Worm (Caenorhabditis elegans) whole organism, late embryonic: ENCODE data around the gene T26H5.14.

ENCODE experiments used
- F13H6.1 ChIP-seq: sonication (generic microtip); optimal IDR thresholded peaks from 2 replicates; lab custom pipeline; 2016; ENCODE audit warnings: missing genetic modification characterization, missing compliant biosample characterization
- K09A11.1 ChIP-seq: sonication (generic microtip); optimal IDR thresholded peaks from 2 replicates; lab custom pipeline; 2017; ENCODE audit warnings: antibody characterized with exemption, mild to moderate bottlenecking, missing genetic modification characterization, missing compliant biosample characterization; ENCODE audit not compliant: insufficient read depth
- T23F11.4 ChIP-seq: fragments of 200-800 bp; sonication (Bioruptor generic); optimal IDR thresholded peaks from 2 replicates; lab custom pipeline; 2018; ENCODE audit warnings: mild to moderate bottlenecking, missing genetic modification characterization, missing compliant biosample characterization
- ama-1 ChIP-seq: fragments of 150-350 bp; optimal IDR thresholded peaks from 2 replicates; lab custom pipeline; 2014
- ceh-18 ChIP-seq: sonication (generic microtip); optimal IDR thresholded peaks from 2 replicates; lab custom pipeline; 2016; ENCODE audit warnings: missing genetic modification characterization, missing compliant biosample characterization
- ceh-19 ChIP-seq: fragments of 200-800 bp; sonication (Bioruptor generic); optimal IDR thresholded peaks from 2 replicates; lab custom pipeline; 2018; ENCODE audit warnings: mild to moderate bottlenecking, missing genetic modification characterization, missing compliant biosample characterization
- ceh-22 ChIP-seq: sonication (generic microtip); optimal IDR thresholded peaks from 2 replicates; lab custom pipeline; 2017; ENCODE audit warnings: missing biosample characterization, missing genetic modification characterization
- ceh-31 ChIP-seq: sonication (generic microtip); optimal IDR thresholded peaks from 2 replicates; lab custom pipeline; 2016; ENCODE audit warnings: missing genetic modification characterization, missing compliant biosample characterization
- ceh-45 ChIP-seq: fragments of 200-800 bp; sonication (Bioruptor generic); IDR thresholded peaks from 2 replicates; pipeline ENCODE4 v1.3.6; 2022; ENCODE audit warnings: missing genetic modification reagents, missing genetic modification characterization, missing compliant biosample characterization
- ceh-48 ChIP-seq: sonication (generic microtip); optimal IDR thresholded peaks from 2 replicates; lab custom pipeline; 2016; ENCODE audit warnings: missing genetic modification characterization, inconsistent platforms, missing compliant biosample characterization
- che-1 ChIP-seq: sonication (generic microtip); optimal IDR thresholded peaks from 2 replicates; lab custom pipeline; 2016; ENCODE audit warnings: mild to moderate bottlenecking, missing genetic modification characterization, missing compliant biosample characterization
- dve-1 ChIP-seq: sonication (generic microtip); optimal IDR thresholded peaks from 2 replicates; lab custom pipeline; 2017; ENCODE audit warnings: antibody characterized with exemption, mild to moderate bottlenecking, missing genetic modification characterization, missing compliant biosample characterization
- elt-2 ChIP-seq: sonication (generic microtip); optimal IDR thresholded peaks from 2 replicates; lab custom pipeline; 2016; ENCODE audit warnings: missing genetic modification reagents, missing genetic modification characterization, missing compliant biosample characterization
- ets-4 ChIP-seq: sonication (generic microtip); optimal IDR thresholded peaks from 2 replicates; lab custom pipeline; 2016; ENCODE audit warnings: missing genetic modification characterization, missing compliant biosample characterization
- eyg-1 ChIP-seq: sonication (generic microtip); optimal IDR thresholded peaks from 2 replicates; lab custom pipeline; 2016; ENCODE audit warnings: missing genotype, missing genetic modification characterization, missing compliant biosample characterization
- fkh-10 ChIP-seq: fragments of 150-350 bp; optimal IDR thresholded peaks from 2 replicates; lab custom pipeline; 2014; ENCODE audit warnings: missing biosample characterization, missing genetic modification reagents, missing genetic modification characterization
- hlh-13 ChIP-seq: fragments of 200-800 bp; sonication (Bioruptor generic); optimal IDR thresholded peaks from 2 replicates; lab custom pipeline; 2018; ENCODE audit warnings: mild to moderate bottlenecking, missing genetic modification characterization, missing compliant biosample characterization
- hlh-15 ChIP-seq: sonication (generic microtip); optimal IDR thresholded peaks from 2 replicates; lab custom pipeline; 2016; ENCODE audit warnings: missing genetic modification characterization, missing compliant biosample characterization
- hlh-8 ChIP-seq: sonication (generic microtip); optimal IDR thresholded peaks from 2 replicates; lab custom pipeline; 2016; ENCODE audit warnings: missing genotype, missing genetic modification characterization, missing compliant biosample characterization
- lim-6 ChIP-seq: sonication (generic microtip); optimal IDR thresholded peaks from 2 replicates; lab custom pipeline; 2016; ENCODE audit warnings: missing genetic modification characterization, missing compliant biosample characterization
- nfya-1 ChIP-seq: sonication (generic microtip); optimal IDR thresholded peaks from 2 replicates; lab custom pipeline; 2017; ENCODE audit warnings: missing genetic modification characterization, mild to moderate bottlenecking, missing compliant biosample characterization, antibody characterized with exemption, moderate library complexity
- nhr-11 ChIP-seq: fragments of 150-350 bp; optimal IDR thresholded peaks from 2 replicates; lab custom pipeline; 2014; ENCODE audit warnings: missing biosample characterization, missing genetic modification characterization
- nhr-232 ChIP-seq: sonication (generic microtip); optimal IDR thresholded peaks from 2 replicates; lab custom pipeline; 2016; ENCODE audit warnings: missing genetic modification characterization, missing compliant biosample characterization
- odd-2 ChIP-seq: sonication (generic microtip); optimal IDR thresholded peaks from 2 replicates; lab custom pipeline; 2017; ENCODE audit warnings: antibody characterized with exemption, mild to moderate bottlenecking, missing genetic modification characterization, missing compliant biosample characterization
- pat-9 ChIP-seq: fragments of 200-800 bp; sonication (Bioruptor generic); optimal IDR thresholded peaks from 2 replicates; lab custom pipeline; 2018; ENCODE audit warnings: mild to moderate bottlenecking, missing genetic modification characterization, moderate library complexity, missing compliant biosample characterization
- pax-1 ChIP-seq: fragments of 150-350 bp; optimal IDR thresholded peaks from 2 replicates; lab custom pipeline; 2014; ENCODE audit warnings: missing biosample characterization, missing genetic modification characterization
- pha-4 ChIP-seq: fragments of 150-350 bp; optimal IDR thresholded peaks from 2 replicates; lab custom pipeline; 2018; ENCODE audit warnings: missing biosample characterization, missing genetic modification reagents, missing genetic modification characterization
- ref-2 ChIP-seq: sonication (generic microtip); optimal IDR thresholded peaks from 2 replicates; lab custom pipeline; 2016; ENCODE audit warnings: missing genetic modification characterization, missing compliant biosample characterization
- sdc-2 ChIP-seq: sonication (generic microtip); optimal IDR thresholded peaks from 2 replicates; lab custom pipeline; 2016; ENCODE audit warnings: missing genotype, missing genetic modification characterization, missing compliant biosample characterization
- sox-2 ChIP-seq: fragments of 200-800 bp; sonication (Bioruptor generic); IDR thresholded peaks from 2 replicates; pipeline ENCODE4 v1.3.6; 2022; ENCODE audit warnings: missing genetic modification reagents, missing genetic modification characterization, missing compliant biosample characterization
- syd-9 ChIP-seq: sonication (generic microtip); optimal IDR thresholded peaks from 2 replicates; lab custom pipeline; 2016; ENCODE audit warnings: mild to moderate bottlenecking, missing genetic modification characterization, moderate library complexity, missing compliant biosample characterization
- tbx-2 ChIP-seq: sonication (generic microtip); optimal IDR thresholded peaks from 2 replicates; lab custom pipeline; 2016; ENCODE audit warnings: missing genetic modification characterization, missing compliant biosample characterization
- unc-3 ChIP-seq, 2 experiments: fragments of 200-800 bp in 1 of 2; sonication (Bioruptor generic) in 1 of 2; sonication (generic microtip) in 1 of 2; conservative IDR thresholded peaks in 1 of 2; optimal IDR thresholded peaks in 1 of 2; 2 replicates each; pipeline versions ENCODE4 v1.3.6 to Lab custom; 2016 to 2022; ENCODE audit warnings: missing compliant biosample characterization in 2 of 2, missing genetic modification characterization in 2 of 2, missing genetic modification reagents in 1 of 2
- unc-42 ChIP-seq: sonication (generic microtip); optimal IDR thresholded peaks from 2 replicates; lab custom pipeline; 2016; ENCODE audit warnings: missing genotype, missing genetic modification characterization, missing compliant biosample characterization
- unc-55 ChIP-seq: sonication (generic microtip); optimal IDR thresholded peaks from 2 replicates; lab custom pipeline; 2017; ENCODE audit warnings: missing biosample characterization, missing genetic modification reagents, missing genetic modification characterization
- unc-86 ChIP-seq: sonication (generic microtip); optimal IDR thresholded peaks from 2 replicates; lab custom pipeline; 2016; ENCODE audit warnings: missing genetic modification characterization, missing compliant biosample characterization
- zip-5 ChIP-seq: sonication (generic microtip); optimal IDR thresholded peaks from 2 replicates; lab custom pipeline; 2016; ENCODE audit warnings: missing genetic modification characterization, missing compliant biosample characterization
- ztf-16 ChIP-seq: sonication (generic microtip); optimal IDR thresholded peaks from 2 replicates; lab custom pipeline; 2017; ENCODE audit warnings: missing genetic modification characterization, missing compliant biosample characterization

Gene T26H5.14

DNA sequence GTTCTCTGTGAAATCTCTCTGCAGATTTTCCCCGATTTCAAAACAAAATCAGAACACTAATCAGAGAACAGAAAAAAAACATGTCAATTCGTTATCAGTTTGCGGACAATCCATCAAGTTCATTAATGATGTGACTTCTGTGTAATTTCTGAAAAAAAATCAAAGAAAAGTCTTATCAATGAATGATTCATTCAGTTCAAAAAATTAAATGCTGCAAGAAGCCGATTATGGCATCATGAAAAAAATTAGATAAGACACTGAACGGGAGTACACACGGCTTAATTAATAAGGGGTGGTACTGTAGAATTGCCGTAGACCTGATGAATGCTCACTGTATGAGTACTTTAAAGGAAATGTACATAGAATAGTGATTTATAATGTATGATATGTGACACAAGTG is 12.8 kb upstream of the T26H5.14 start:
- TF ChIP-seq hlh-15 (tag; lab: Kevin White, UChicago) (no peak), F13H6.1 (no peak), che-1 (no peak), ztf-16 (tag; lab: Kevin White, UChicago) (no peak), unc-55 (GFP tag; lab: Kevin White, UChicago) (no peak), ceh-31 (tag; lab: Kevin White, UChicago) (no peak), elt-2 (tag; lab: Kevin White, UChicago) (no peak), hlh-13 (GFP tag; lab: Kevin White, UChicago) (no peak), ceh-18 (tag; lab: Kevin White, UChicago) (no peak), tbx-2 (no peak), lim-6 (tag; lab: Kevin White, UChicago) (no peak)

DNA sequence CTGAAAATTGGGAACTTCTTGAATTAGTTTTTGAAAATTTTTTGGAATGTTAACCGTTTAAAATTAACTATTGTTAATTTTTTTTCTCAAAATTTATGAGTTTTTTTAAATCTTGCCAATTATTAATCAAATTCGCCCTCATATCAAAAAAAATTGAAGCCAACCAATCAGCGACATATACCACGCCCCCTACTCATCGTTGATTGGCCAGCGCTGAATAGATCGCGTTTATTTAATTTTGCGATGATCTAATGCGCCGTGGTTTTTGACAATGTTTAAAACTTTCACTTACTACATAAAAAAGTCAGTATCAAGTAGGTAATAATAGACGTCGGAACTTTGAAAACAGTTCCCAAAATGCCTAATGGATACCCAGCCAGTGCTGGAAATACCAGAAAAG is 6.6 kb upstream of the T26H5.14 start:
- no peak for TF ChIP-seq ama-1 (lab: Kevin White, UChicago)
- peak; percentile 68 for TF ChIP-seq nfya-1 (tag; lab: Kevin White, UChicago)

DNA sequence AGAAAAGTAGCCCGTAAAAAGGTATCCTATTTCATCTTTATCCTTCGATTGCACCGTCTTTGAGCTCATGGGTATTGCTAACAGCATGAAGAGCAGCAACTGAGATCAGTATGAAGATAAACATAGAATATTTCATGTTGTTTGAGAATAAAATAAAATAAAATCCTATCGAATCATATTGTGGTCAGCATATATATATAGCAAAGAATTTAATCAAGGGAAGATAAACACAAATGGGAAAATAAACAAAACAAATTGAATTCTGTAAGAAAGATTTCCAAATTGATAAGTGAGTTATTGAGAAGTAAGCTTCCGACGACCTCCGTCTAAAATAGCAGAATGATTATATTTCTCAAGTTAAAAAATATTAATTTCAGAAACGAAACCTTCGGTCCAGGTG is 5.3 kb upstream of the T26H5.14 start, which contains the start of gene T26H5.10:
Gene T26H5.10, minus strand, starts transcription at position 101 of the 400 bp plus-strand sequence.
- TF ChIP-seq pat-9 (tag; lab: Kevin White, UChicago) (no peak), T23F11.4 (GFP tag; lab: Kevin White, UChicago) (no peak), sdc-2 (tag; lab: Kevin White, UChicago) (no peak), ceh-31 (tag; lab: Kevin White, UChicago) (no peak), eyg-1 (no peak), odd-2 (tag; lab: Kevin White, UChicago) (no peak), syd-9 (tag; lab: Kevin White, UChicago) (no peak), che-1 (no peak), ets-4 (tag; lab: Kevin White, UChicago) (no peak), nhr-11 (tag; lab: Kevin White, UChicago) (no peak), pha-4 (no peak), unc-3 (GFP tag; conservative IDR thresholded peaks at IDR 0.05; lab: Robert Waterston, UW) (no peak), unc-3 (tag; optimal IDR thresholded peaks at IDR 0.05; lab: Kevin White, UChicago) (no peak), unc-86 (tag; lab: Kevin White, UChicago) (no peak), hlh-8 (tag; lab: Kevin White, UChicago) (no peak), pax-1 (tag; lab: Kevin White, UChicago) (no peak), ceh-48 (tag; lab: Kevin White, UChicago) (no peak), zip-5 (tag; lab: Kevin White, UChicago) (no peak), sox-2 (no peak), ceh-22 (tag; lab: Kevin White, UChicago) (no peak), ceh-19 (no peak)

DNA sequence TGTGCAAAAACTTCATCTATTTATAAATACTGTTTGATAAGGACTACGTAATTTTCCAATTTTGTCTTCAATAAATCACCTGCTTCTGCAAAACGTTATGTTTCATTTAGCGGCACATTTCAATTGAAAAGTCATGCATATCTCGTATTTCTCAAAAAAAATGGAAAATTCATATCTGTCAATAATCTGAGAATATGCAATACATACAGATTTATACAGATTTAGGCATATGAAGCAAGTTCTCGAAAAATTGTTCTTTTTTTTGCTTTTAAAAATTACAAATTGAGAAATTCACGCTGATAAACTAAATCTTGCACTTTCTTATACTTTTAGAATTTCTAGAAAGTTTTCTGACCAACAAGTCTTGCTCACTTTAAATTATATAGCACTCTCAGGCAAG is 4.8 kb upstream of the T26H5.14 start, which contains the start of gene T26H5.11:
Gene T26H5.11, minus strand, starts transcription at position 101 of the 400 bp plus-strand sequence.
- no peak for TF ChIP-seq dve-1 (tag; lab: Kevin White, UChicago)
- no peak for TF ChIP-seq ceh-22 (tag; lab: Kevin White, UChicago)
- TF ChIP-seq fkh-10 = no peak
- no peak for TF ChIP-seq ref-2 (tag; lab: Kevin White, UChicago)
- TF ChIP-seq che-1 = no peak
- TF ChIP-seq unc-42 (tag; lab: Kevin White, UChicago) = no peak
- TF ChIP-seq K09A11.1 = no peak
- TF ChIP-seq nhr-232 = no peak
- no peak for TF ChIP-seq nfya-1 (tag; lab: Kevin White, UChicago)
- TF ChIP-seq ztf-16 (tag; lab: Kevin White, UChicago) = no peak
- TF ChIP-seq tbx-2 = no peak
- TF ChIP-seq elt-2 (tag; lab: Kevin White, UChicago) = no peak
- TF ChIP-seq ceh-45 = no peak
